Fruit fly (Drosophila melanogaster): Measurements from ENCODE around the gene nac.

nac gene

DNA sequence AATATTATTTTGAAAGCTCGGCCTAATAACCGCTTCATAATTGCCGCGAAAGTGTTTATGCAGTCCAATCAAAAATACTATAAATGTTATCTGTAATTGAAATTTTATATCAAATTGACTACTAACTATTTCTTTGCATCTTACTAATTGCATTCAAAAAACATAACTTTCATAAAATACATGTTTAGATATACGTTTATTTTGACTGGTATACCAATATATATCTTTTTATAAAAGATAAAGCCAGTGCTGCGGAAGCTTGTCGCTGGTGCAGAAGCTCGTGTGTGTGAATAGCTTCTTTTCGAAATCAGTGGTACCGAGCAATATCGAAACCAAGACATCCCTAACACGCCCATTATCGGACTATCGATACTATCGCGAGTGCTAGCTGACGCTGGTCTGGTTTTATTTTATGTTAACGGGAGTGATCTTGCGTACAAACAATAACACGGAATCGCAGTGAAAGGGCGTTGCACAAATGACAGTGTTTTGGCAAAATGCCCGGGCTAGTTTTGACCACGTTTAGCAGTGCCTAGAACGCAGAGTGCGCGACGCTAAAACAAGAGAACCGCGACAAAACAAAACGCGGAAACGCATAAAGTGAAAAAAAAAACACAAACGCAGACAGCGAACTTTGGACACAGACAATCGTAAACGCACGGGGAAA is 45.8 kb upstream of the nac start, which contains the start of gene Atg13 (continued):
- peak; percentile 40 for TF ChIP-seq CG8290 (GFP tag; optimal IDR thresholded peaks at IDR 0.05)
- peak in 1 of 2 experiments; percentile 23 for TF ChIP-seq CG8290 (tag; optimal IDR thresholded peaks at IDR 0.05)
- no peak for TF ChIP-seq lbe (GFP tag; optimal IDR thresholded peaks at IDR 0.05)
- no peak for TF ChIP-seq E2f1 (GFP tag; IDR thresholded peaks at IDR 0.05)
- peak in 1 of 2 experiments; percentile 88 for TF ChIP-seq bsh (GFP tag; optimal IDR thresholded peaks at IDR 0.05)
- no peak for TF ChIP-seq CG6765 (GFP tag; optimal IDR thresholded peaks at IDR 0.05)
- TF ChIP-seq Antp (GFP tag; optimal IDR thresholded peaks at IDR 0.05): no peak
- no peak for TF ChIP-seq Asciz (GFP tag; optimal IDR thresholded peaks at IDR 0.05)
- no peak for TF ChIP-seq gsb (GFP tag; IDR thresholded peaks at IDR 0.05)
- TF ChIP-seq wor (GFP tag; IDR thresholded peaks at IDR 0.05): no peak
- no peak for TF ChIP-seq Hmx (GFP tag; optimal IDR thresholded peaks at IDR 0.05)
- TF ChIP-seq Dip2 (GFP tag; IDR thresholded peaks at IDR 0.05): no peak
- TF ChIP-seq crc (GFP tag; optimal IDR thresholded peaks at IDR 0.05): no peak
- TF ChIP-seq CG1024 (GFP tag; IDR thresholded peaks at IDR 0.05): peak; percentile 55; the same call in 1 of the 2 replicates
- no peak for TF ChIP-seq Taf1 (GFP tag; IDR thresholded peaks at IDR 0.05)
- no peak for TF ChIP-seq Awh (GFP tag; IDR thresholded peaks at IDR 0.05)
- no peak for TF ChIP-seq Hr51 (GFP tag; optimal IDR thresholded peaks at IDR 0.05)
- TF ChIP-seq Rfx (GFP tag; IDR thresholded peaks at IDR 0.05): peak; percentile 37
- TF ChIP-seq D19A (tag; optimal IDR thresholded peaks at IDR 0.05): no peak
- TF ChIP-seq p53 (GFP tag; optimal IDR thresholded peaks at IDR 0.05): no peak
- TF ChIP-seq pfk (GFP tag; optimal IDR thresholded peaks at IDR 0.05): no peak
- peak; percentile 2 for TF ChIP-seq CG17186 (GFP tag; optimal IDR thresholded peaks at IDR 0.05)
- TF ChIP-seq CrebB (tag; optimal IDR thresholded peaks at IDR 0.05): no peak
- no peak for TF ChIP-seq Sox100B (GFP tag; optimal IDR thresholded peaks at IDR 0.05)
- no peak for TF ChIP-seq yki (optimal IDR thresholded peaks at IDR 0.05)
- peak; percentile 9 for TF ChIP-seq Myb (GFP tag; optimal IDR thresholded peaks at IDR 0.05)
- TF ChIP-seq pita (GFP tag; optimal IDR thresholded peaks at IDR 0.05): no peak
- no peak for TF ChIP-seq Deaf1 (tag; optimal IDR thresholded peaks at IDR 0.05)
- TF ChIP-seq CG10274 (GFP tag; optimal IDR thresholded peaks at IDR 0.05): no peak
- no peak for TF ChIP-seq CG8478 (optimal IDR thresholded peaks at IDR 0.05)
- TF ChIP-seq CG2712 (tag; optimal IDR thresholded peaks at IDR 0.05): peak; percentile 45
- no peak for TF ChIP-seq GATAe (GFP tag; conservative IDR thresholded peaks at IDR 0.05)
- peak; percentile 49 for TF ChIP-seq CG9817 (tag; optimal IDR thresholded peaks at IDR 0.05)
- TF ChIP-seq CG17568 (GFP tag; optimal IDR thresholded peaks at IDR 0.05): no peak
- peak; percentile 10 for TF ChIP-seq CG1233 (GFP tag; optimal IDR thresholded peaks at IDR 0.05)
- TF ChIP-seq Hr78 (GFP tag; optimal IDR thresholded peaks at IDR 0.05): no peak
- TF ChIP-seq MESR4 (GFP tag; optimal IDR thresholded peaks at IDR 0.05): peak; percentile 80
- TF ChIP-seq CG13123 (GFP tag; optimal IDR thresholded peaks at IDR 0.05): no peak
- no peak for TF ChIP-seq abd-A (tag; optimal IDR thresholded peaks at IDR 0.05)
- TF ChIP-seq CG16863 (GFP tag; optimal IDR thresholded peaks at IDR 0.05): no peak
- TF ChIP-seq chif (GFP tag; optimal IDR thresholded peaks at IDR 0.05): peak in 1 of 2 experiments; percentile 38
- TF ChIP-seq CG4424 (GFP tag; optimal IDR thresholded peaks at IDR 0.05): peak; percentile 23
- no peak for TF ChIP-seq CG4360 (GFP tag; IDR thresholded peaks at IDR 0.05)
- peak; percentile 75 for TF ChIP-seq Med (GFP tag)
- TF ChIP-seq tin (GFP tag; optimal IDR thresholded peaks at IDR 0.05): peak; percentile 39
- no peak for TF ChIP-seq Gsc (GFP tag; IDR thresholded peaks at IDR 0.05)
- TF ChIP-seq insv (GFP tag; optimal IDR thresholded peaks at IDR 0.05): no peak
- TF ChIP-seq pzg (GFP tag; optimal IDR thresholded peaks at IDR 0.05): peak; percentile 46
- TF ChIP-seq CkIIα-i1 (GFP tag; IDR thresholded peaks at IDR 0.05): no peak
- no peak for TF ChIP-seq CG7556 (GFP tag; optimal IDR thresholded peaks at IDR 0.05)
- no peak for TF ChIP-seq Hand (GFP tag; optimal IDR thresholded peaks at IDR 0.05)

Measured in whole organism, embryonic.